Worm (Caenorhabditis elegans) whole organism, L2 larva: ENCODE measurements around the gene srt-55.
A peak's percentile ranks its signal among the peaks of the same experiment; 100 is the strongest.

Experiments
- C34F6.9 ChIP-seq: fragments of 150-350 bp; optimal IDR thresholded peaks from 2 replicates; lab custom pipeline; 2014; ENCODE audit warnings: missing biosample characterization, missing genetic modification characterization
- F13H6.1 ChIP-seq: sonication (generic microtip); optimal IDR thresholded peaks from 2 replicates; lab custom pipeline; 2016; ENCODE audit warnings: missing genetic modification characterization, missing compliant biosample characterization
- R02D3.7 ChIP-seq: fragments of 150-350 bp; optimal IDR thresholded peaks from 2 replicates; lab custom pipeline; 2014; ENCODE audit warnings: missing biosample characterization, missing genetic modification characterization
- Y55F3AM.14 ChIP-seq: fragments of 200-800 bp; sonication (Bioruptor generic); optimal IDR thresholded peaks from 2 replicates; lab custom pipeline; 2018; ENCODE audit warnings: mild to moderate bottlenecking, missing genetic modification characterization, missing compliant biosample characterization
- alr-1 ChIP-seq: fragments of 150-350 bp; optimal IDR thresholded peaks from 2 replicates; lab custom pipeline; 2014; ENCODE audit warnings: missing biosample characterization, missing genetic modification characterization
- aly-2 ChIP-seq: fragments of 150-350 bp; optimal IDR thresholded peaks from 2 replicates; lab custom pipeline; 2014; ENCODE audit warnings: missing biosample characterization, missing genetic modification characterization
- ama-1 ChIP-seq: fragments of 150-350 bp; optimal IDR thresholded peaks from 2 replicates; lab custom pipeline; 2018; ENCODE audit warnings: inconsistent platforms
- blmp-1 ChIP-seq: sonication (generic microtip); optimal IDR thresholded peaks from 2 replicates; lab custom pipeline; 2017; ENCODE audit warnings: missing genetic modification characterization, mild to moderate bottlenecking, missing compliant biosample characterization, antibody characterized with exemption, moderate library complexity; ENCODE audit not compliant: insufficient read depth
- ceh-16 ChIP-seq: fragments of 150-350 bp; optimal IDR thresholded peaks from 2 replicates; lab custom pipeline; 2014; ENCODE audit warnings: missing biosample characterization, missing genetic modification characterization
- crh-2 ChIP-seq: sonication (generic microtip); optimal IDR thresholded peaks from 2 replicates; lab custom pipeline; 2017; ENCODE audit warnings: missing biosample characterization, missing genetic modification characterization
- dmd-4 ChIP-seq: sonication (generic microtip); optimal IDR thresholded peaks from 2 replicates; lab custom pipeline; 2017; ENCODE audit warnings: missing biosample characterization, missing genetic modification characterization
- egl-27 ChIP-seq: sonication (generic microtip); optimal IDR thresholded peaks from 3 replicates; lab custom pipeline; 2017; ENCODE audit warnings: missing biosample characterization, missing genetic modification reagents, missing genetic modification characterization
- elt-3 ChIP-seq: sonication (generic microtip); optimal IDR thresholded peaks from 2 replicates; lab custom pipeline; 2017; ENCODE audit warnings: missing biosample characterization, missing genetic modification characterization
- fos-1 ChIP-seq: fragments of 150-350 bp; optimal IDR thresholded peaks from 2 replicates; lab custom pipeline; 2014; ENCODE audit warnings: missing biosample characterization, missing genetic modification characterization
- gmeb-1 ChIP-seq: fragments of 150-350 bp; optimal IDR thresholded peaks from 2 replicates; lab custom pipeline; 2014; ENCODE audit warnings: missing biosample characterization, missing genetic modification characterization
- lin-11 ChIP-seq: fragments of 150-350 bp; sonication (generic microtip); optimal IDR thresholded peaks from 2 replicates; lab custom pipeline; 2014; ENCODE audit warnings: missing biosample characterization, missing genetic modification characterization, inconsistent platforms, mixed read lengths
- lin-13 ChIP-seq: fragments of 150-350 bp; optimal IDR thresholded peaks from 2 replicates; lab custom pipeline; 2014; ENCODE audit warnings: missing biosample characterization, missing genetic modification reagents, missing genetic modification characterization
- lin-39 ChIP-seq: fragments of 150-350 bp; optimal IDR thresholded peaks from 2 replicates; lab custom pipeline; 2014; ENCODE audit warnings: missing biosample characterization, missing genetic modification reagents, missing genetic modification characterization
- lsy-2 ChIP-seq, 2 experiments: fragments of 150-350 bp in 1 of 2; sonication (generic microtip) in 1 of 2; optimal IDR thresholded peaks; 2 replicates each; lab custom pipeline; 2014 to 2017; ENCODE audit warnings: missing biosample characterization in 2 of 2, missing genetic modification characterization in 2 of 2
- mab-5 ChIP-seq: fragments of 150-350 bp; optimal IDR thresholded peaks from 2 replicates; lab custom pipeline; 2014; ENCODE audit warnings: missing biosample characterization, missing genetic modification characterization
- mdl-1 ChIP-seq, 2 experiments: fragments of 150-350 bp in 1 of 2; sonication (generic microtip) in 1 of 2; optimal IDR thresholded peaks; 2 replicates each; lab custom pipeline; 2017; ENCODE audit warnings: missing biosample characterization in 2 of 2, missing genetic modification characterization in 2 of 2
- nhr-12 ChIP-seq: fragments of 150-350 bp; optimal IDR thresholded peaks from 2 replicates; lab custom pipeline; 2014; ENCODE audit warnings: missing biosample characterization, missing genetic modification characterization
- nhr-23 ChIP-seq: fragments of 150-350 bp; optimal IDR thresholded peaks from 2 replicates; lab custom pipeline; 2014; ENCODE audit warnings: missing biosample characterization, missing genetic modification reagents, missing genetic modification characterization
- nhr-25 ChIP-seq: fragments of 150-350 bp; sonication (generic microtip); optimal IDR thresholded peaks from 3 replicates; lab custom pipeline; 2014; ENCODE audit warnings: missing biosample characterization, missing genetic modification characterization
- nhr-6 ChIP-seq: fragments of 150-350 bp; optimal IDR thresholded peaks from 2 replicates; lab custom pipeline; 2014; ENCODE audit warnings: missing biosample characterization, missing genetic modification characterization
- peb-1 ChIP-seq: fragments of 150-350 bp; optimal IDR thresholded peaks from 2 replicates; lab custom pipeline; 2014; ENCODE audit warnings: missing biosample characterization, missing genetic modification characterization
- sma-3 ChIP-seq: sonication (generic microtip); optimal IDR thresholded peaks from 2 replicates; lab custom pipeline; 2016; ENCODE audit warnings: missing genetic modification reagents, missing genetic modification characterization, missing compliant biosample characterization
- sma-9 ChIP-seq, 2 experiments: fragments of 150-350 bp in 1 of 2; sonication (generic microtip) in 1 of 2; optimal IDR thresholded peaks; 2 replicates each; lab custom pipeline; 2014 to 2016; ENCODE audit warnings: missing genetic modification characterization in 2 of 2, mild to moderate bottlenecking in 1 of 2, missing biosample characterization in 1 of 2, missing compliant biosample characterization in 1 of 2, missing genetic modification reagents in 1 of 2, moderate library complexity in 1 of 2
- unc-55 ChIP-seq: fragments of 150-350 bp; sonication (generic microtip); optimal IDR thresholded peaks from 3 replicates; lab custom pipeline; 2014; ENCODE audit warnings: missing biosample characterization, missing genetic modification reagents, missing genetic modification characterization
- unc-62 ChIP-seq: fragments of 150-350 bp; optimal IDR thresholded peaks from 2 replicates; lab custom pipeline; 2014; ENCODE audit warnings: missing biosample characterization, missing genetic modification reagents, missing genetic modification characterization
- zag-1 ChIP-seq: fragments of 150-350 bp; optimal IDR thresholded peaks from 2 replicates; lab custom pipeline; 2014; ENCODE audit warnings: missing biosample characterization, missing genetic modification characterization
- ztf-11 ChIP-seq: sonication (generic microtip); optimal IDR thresholded peaks from 2 replicates; lab custom pipeline; 2017; ENCODE audit warnings: missing biosample characterization, missing genetic modification characterization

Gene srt-55

ce11 chrIII:10076042-10076441, 30.2 kb downstream of the srt-55 start:
- TF ChIP-seq F13H6.1 (tag; lab: Kevin White, UChicago) (no peak), nhr-12 (tag; lab: Kevin White, UChicago) (no peak), elt-3 (no peak), Y55F3AM.14 (no peak), crh-2 (no peak), dmd-4 (tag; lab: Kevin White, UChicago) (no peak), lin-39 (no peak), fos-1 (no peak), egl-27 (tag; lab: Kevin White, UChicago) (no peak), lin-13 (GFP tag; lab: Kevin White, UChicago) (no peak), R02D3.7 (tag; lab: Kevin White, UChicago) (no peak), ceh-16 (tag; lab: Kevin White, UChicago) (no peak), nhr-23 (no peak), lsy-2 (tag; optimal IDR thresholded peaks at IDR 0.05; lab: Kevin White, UChicago) (no peak), alr-1 (tag; lab: Kevin White, UChicago) (no peak), C34F6.9 (no peak), nhr-25 (tag; lab: Kevin White, UChicago) (no peak), peb-1 (tag; lab: Kevin White, UChicago) (no peak), blmp-1 (tag; lab: Kevin White, UChicago) (no peak), unc-55 (no peak)
- TF ChIP-seq, all 48 proteins: peak for 0

- TF ChIP-seq elt-3: no peak
- TF ChIP-seq ceh-16 (tag; lab: Kevin White, UChicago): no peak
- TF ChIP-seq zag-1 (tag; lab: Kevin White, UChicago): no peak
Observed at ce11 chrIII:10069278-10069677, 37.0 kb downstream of the srt-55 start, which contains the start of gene T16G12.6. Gene T16G12.6, plus strand, starts transcription at chrIII:10069578.

ce11 chrIII:10064140-10064539, 42.1 kb downstream of the srt-55 start, which contains the start of gene ekl-6:
Gene ekl-6, plus strand, starts transcription at chrIII:10064404.
- TF ChIP-seq sma-9 (GFP tag; optimal IDR thresholded peaks at IDR 0.05; lab: Kevin White, UChicago): peak; percentile 68
- no peak for TF ChIP-seq sma-9 (tag; optimal IDR thresholded peaks at IDR 0.05; lab: Kevin White, UChicago)
- TF ChIP-seq lin-11 (tag; lab: Kevin White, UChicago): no peak
- no peak for TF ChIP-seq ama-1 (lab: Kevin White, UChicago)
- TF ChIP-seq C34F6.9: peak; percentile 73
- TF ChIP-seq crh-2: peak; percentile 4
- peak; percentile 21 for TF ChIP-seq fos-1
- no peak for TF ChIP-seq zag-1 (tag; lab: Kevin White, UChicago)
- TF ChIP-seq lsy-2 (tag; optimal IDR thresholded peaks at IDR 0.05; lab: Kevin White, UChicago): peak in 1 of 2 experiments; percentile 47
- no peak for TF ChIP-seq ceh-16 (tag; lab: Kevin White, UChicago)
- TF ChIP-seq gmeb-1 (tag; lab: Kevin White, UChicago): peak; percentile 51
- peak; percentile 54 for TF ChIP-seq unc-55
- no peak for TF ChIP-seq peb-1 (tag; lab: Kevin White, UChicago)
- TF ChIP-seq F13H6.1 (tag; lab: Kevin White, UChicago): peak; percentile 58
- no peak for TF ChIP-seq unc-62 (GFP tag; lab: Kevin White, UChicago)
- no peak for TF ChIP-seq dmd-4 (tag; lab: Kevin White, UChicago)
- TF ChIP-seq sma-3 (GFP tag; lab: Kevin White, UChicago): peak; percentile 63
- no peak for TF ChIP-seq nhr-6

DNA sequence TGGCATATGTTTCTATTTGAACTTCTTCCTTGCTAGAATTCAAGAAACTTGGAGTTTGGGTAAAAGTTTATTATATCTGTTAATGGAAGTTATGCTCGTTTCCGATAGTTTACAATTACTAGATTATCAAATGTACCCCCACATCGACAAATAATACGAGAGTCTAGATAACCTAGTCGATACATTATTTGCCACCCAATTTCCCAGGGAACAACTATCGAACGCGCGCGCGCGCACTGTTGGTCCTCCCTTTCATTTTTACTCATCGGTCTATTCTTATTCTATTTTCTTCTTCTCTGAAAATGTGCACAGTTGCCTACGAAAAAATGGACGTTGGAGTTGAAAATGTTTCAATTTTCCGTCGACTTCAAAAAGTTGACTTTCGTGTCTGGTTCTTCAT, 45.7 kb downstream of the srt-55 start, which contains the start of gene T16G12.13:
TSS of gene T16G12.13 (plus strand) at position 293 of the 400 bp plus-strand sequence.
- TF ChIP-seq ztf-11 (tag; lab: Kevin White, UChicago) (no peak), fos-1 (no peak), mdl-1 (tag; optimal IDR thresholded peaks at IDR 0.05; lab: Kevin White, UChicago) (no peak), zag-1 (tag; lab: Kevin White, UChicago) (no peak), mab-5 (tag; lab: Kevin White, UChicago) (no peak), aly-2 (tag; lab: Kevin White, UChicago) (no peak)

- TF ChIP-seq nhr-23 (no peak), C34F6.9 (no peak), alr-1 (tag; lab: Kevin White, UChicago) (no peak), egl-27 (tag; lab: Kevin White, UChicago) (no peak)
Observed at ce11 chrIII:10059002-10059401, 47.3 kb downstream of the srt-55 start, which contains the start of gene T16G12.8. Gene T16G12.8, plus strand, starts transcription at chrIII:10059302.
